Worm (Caenorhabditis elegans): ENCODE results near the gene W02F12.8.

W02F12.8 gene

DNA sequence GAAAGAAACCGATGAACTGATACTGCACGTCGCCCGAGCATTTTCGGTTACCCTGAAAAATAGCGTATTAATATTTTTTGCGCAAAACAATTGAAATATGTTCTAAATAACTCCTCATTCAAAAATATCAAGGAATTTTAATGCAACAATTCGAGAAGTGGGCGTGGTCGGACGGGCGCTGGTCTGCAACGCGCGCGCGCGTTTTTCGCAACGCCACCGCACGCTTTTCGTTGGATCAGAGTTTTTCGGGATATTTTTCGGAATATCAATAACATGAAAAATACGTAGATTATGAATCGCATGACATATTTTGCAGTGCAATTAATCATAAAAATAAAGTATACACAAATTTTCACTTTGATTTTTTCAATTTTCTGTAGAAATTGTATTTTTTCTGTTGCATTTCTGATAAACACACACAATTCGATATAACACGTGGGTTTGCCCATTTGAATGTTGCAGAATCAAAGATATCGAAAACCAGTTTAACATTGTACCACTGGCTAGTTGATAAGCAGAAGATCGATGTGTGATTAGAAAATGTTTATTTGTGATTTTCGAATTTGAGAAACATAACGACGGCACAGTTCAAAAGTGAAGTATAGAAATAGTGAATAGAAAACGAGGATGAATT lies 14.6 kb upstream of the W02F12.8 start, which contains the start of gene dlst-1:
Gene dlst-1, minus strand, starts transcription at position 52 of the 634 bp plus-strand sequence.
- no peak for TF ChIP-seq snpc-1.2 (GFP tag; IDR thresholded peaks at IDR 0.05)
- TF ChIP-seq mep-1 (tag; optimal IDR thresholded peaks at IDR 0.05) = peak; percentile 47
- TF ChIP-seq mxl-2 (GFP tag; conservative IDR thresholded peaks at IDR 0.05) = no peak
- TF ChIP-seq dpl-1 (GFP tag; optimal IDR thresholded peaks at IDR 0.05) = peak; percentile 33
- TF ChIP-seq nhr-25 (tag; optimal IDR thresholded peaks at IDR 0.05; ENCODE audit: borderline replicate concordance, insufficient read depth) = no peak
- no peak for TF ChIP-seq ztf-7 (tag; optimal IDR thresholded peaks at IDR 0.05)
- TF ChIP-seq spr-1 (tag; optimal IDR thresholded peaks at IDR 0.05) = peak; percentile 35
- TF ChIP-seq hmg-1.1 (GFP tag; IDR thresholded peaks at IDR 0.05) = peak; percentile 50; the same call in 1 of the 2 replicates
- peak; percentile 33 for TF ChIP-seq unc-130 (GFP tag; optimal IDR thresholded peaks at IDR 0.05)
- peak; percentile 85 for TF ChIP-seq T20F7.1 (GFP tag; optimal IDR thresholded peaks at IDR 0.05)
- TF ChIP-seq F49E8.2 (tag; optimal IDR thresholded peaks at IDR 0.05; ENCODE audit: borderline replicate concordance) = peak; percentile 1
- peak; percentile 35 for TF ChIP-seq nhr-48 (tag; optimal IDR thresholded peaks at IDR 0.05)
- TF ChIP-seq hlh-11 (tag; optimal IDR thresholded peaks at IDR 0.05) = peak; percentile 34
- peak; percentile 35 for TF ChIP-seq duxl-1 (tag; optimal IDR thresholded peaks at IDR 0.05; ENCODE audit: poor library complexity)
- peak; percentile 79 for TF ChIP-seq Y48G9A.11 (GFP tag; IDR thresholded peaks at IDR 0.05)
- no peak for TF ChIP-seq mdt-29 (GFP tag; IDR thresholded peaks at IDR 0.05)
- TF ChIP-seq lsy-2 (tag; optimal IDR thresholded peaks at IDR 0.05) = peak in 1 of 2 experiments; percentile 36
- 0 out of 2 replicates have a peak, but pooled peaks have one; percentile 23 for TF ChIP-seq dmd-6 (GFP tag; IDR thresholded peaks at IDR 0.05)
- TF ChIP-seq mxl-3 (GFP tag; optimal IDR thresholded peaks at IDR 0.05) = peak; percentile 54
- peak; percentile 45 for TF ChIP-seq dve-1 (tag; optimal IDR thresholded peaks at IDR 0.05; ENCODE audit: insufficient read depth)
- TF ChIP-seq lin-38 (GFP tag; IDR thresholded peaks at IDR 0.05) = peak; percentile 59
- TF ChIP-seq php-3 (GFP tag; IDR thresholded peaks at IDR 0.05) = no peak
- peak; percentile 79 for TF ChIP-seq mes-2 (tag; optimal IDR thresholded peaks at IDR 0.05; ENCODE audit: poor library complexity, severe bottlenecking)
- TF ChIP-seq rbr-2 (tag; optimal IDR thresholded peaks at IDR 0.05) = peak; percentile 37
- peak; percentile 48 for TF ChIP-seq nhr-102 (tag; optimal IDR thresholded peaks at IDR 0.05)
- TF ChIP-seq daf-16 (GFP tag; optimal IDR thresholded peaks at IDR 0.05) = peak in 1 of 2 experiments; percentile 13
- peak; percentile 53 for TF ChIP-seq daf-16 (tag; optimal IDR thresholded peaks at IDR 0.05)
- TF ChIP-seq pha-4 (GFP tag; IDR thresholded peaks at IDR 0.05) = 0 out of 2 replicates have a peak, but pooled peaks have one; percentile 39
- TF ChIP-seq pha-4 (tag; optimal IDR thresholded peaks at IDR 0.05) = no peak
- peak; percentile 27; the same call in 1 of the 2 replicates for TF ChIP-seq set-16 (GFP tag; IDR thresholded peaks at IDR 0.05)
- TF ChIP-seq attf-4 (tag; optimal IDR thresholded peaks at IDR 0.05) = no peak

DNA sequence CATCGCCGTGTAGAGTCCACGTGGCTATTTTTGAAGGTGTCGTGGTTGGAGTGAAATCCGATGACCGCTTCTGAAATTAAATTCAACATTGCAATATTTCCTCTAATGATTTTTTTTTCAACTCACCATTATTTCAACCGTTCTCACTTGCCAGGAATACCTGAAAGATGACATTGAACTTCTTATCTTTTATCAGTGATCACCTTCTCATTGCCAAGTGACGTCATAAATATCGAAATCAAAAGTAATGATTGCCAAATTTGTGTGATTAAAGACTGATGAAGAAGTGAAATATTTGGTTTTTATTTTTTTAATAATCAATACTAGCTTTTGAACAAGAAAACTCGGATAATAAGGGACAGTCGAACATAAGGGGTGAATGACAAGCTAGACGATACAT lies 12.2 kb upstream of the W02F12.8 start, which contains the start of gene W02F12.4:
Gene W02F12.4, minus strand, starts transcription at position 164 of the 400 bp plus-strand sequence.
- no peak for TF ChIP-seq snpc-4 (tag; optimal IDR thresholded peaks at IDR 0.05)
- TF ChIP-seq fos-1 (tag; optimal IDR thresholded peaks at IDR 0.05) = no peak
- no peak for TF ChIP-seq attf-4 (tag; optimal IDR thresholded peaks at IDR 0.05)
- no peak for TF ChIP-seq ZK337.2 (GFP tag; IDR thresholded peaks at IDR 0.05)
- TF ChIP-seq zip-11 (GFP tag; IDR thresholded peaks at IDR 0.05) = no peak
- no peak for TF ChIP-seq ces-1 (GFP tag; optimal IDR thresholded peaks at IDR 0.05)
- TF ChIP-seq nhr-237 (tag; optimal IDR thresholded peaks at IDR 0.05) = no peak
- no peak for TF ChIP-seq aha-1 (tag)
- TF ChIP-seq lim-7 (GFP tag; IDR thresholded peaks at IDR 0.05) = no peak
- peak; percentile 66 for TF ChIP-seq hlh-11 (tag; optimal IDR thresholded peaks at IDR 0.05)
- TF ChIP-seq nhr-77 (tag; optimal IDR thresholded peaks at IDR 0.05) = peak; percentile 62
- TF ChIP-seq spr-3 (GFP tag; optimal IDR thresholded peaks at IDR 0.05) = no peak
- TF ChIP-seq daf-16 (GFP tag; optimal IDR thresholded peaks at IDR 0.05) = no peak
- TF ChIP-seq daf-16 (tag; optimal IDR thresholded peaks at IDR 0.05) = peak; percentile 67
- no peak for TF ChIP-seq saeg-2 (GFP tag; IDR thresholded peaks at IDR 0.05)
- TF ChIP-seq ctbp-1 (GFP tag; IDR thresholded peaks at IDR 0.05) = no peak
- TF ChIP-seq mdt-29 (GFP tag; IDR thresholded peaks at IDR 0.05) = no peak
- TF ChIP-seq ceh-44 (GFP tag; IDR thresholded peaks at IDR 0.05) = no peak
- no peak for TF ChIP-seq nhr-25 (tag; optimal IDR thresholded peaks at IDR 0.05; ENCODE audit: borderline replicate concordance, insufficient read depth)
- TF ChIP-seq ceh-62 (tag; optimal IDR thresholded peaks at IDR 0.05) = no peak
- TF ChIP-seq lin-1 (GFP tag; IDR thresholded peaks at IDR 0.05) = 0 out of 2 replicates have a peak, but pooled peaks have one; percentile 53
- TF ChIP-seq zfp-3 (GFP tag; conservative IDR thresholded peaks at IDR 0.05) = no peak
- TF ChIP-seq ceh-32 (tag; optimal IDR thresholded peaks at IDR 0.05; ENCODE audit: poor library complexity) = no peak
- TF ChIP-seq hlh-30 (tag; optimal IDR thresholded peaks at IDR 0.05; ENCODE audit: insufficient read depth) = peak; percentile 44
